In the genomic region with DNA sequence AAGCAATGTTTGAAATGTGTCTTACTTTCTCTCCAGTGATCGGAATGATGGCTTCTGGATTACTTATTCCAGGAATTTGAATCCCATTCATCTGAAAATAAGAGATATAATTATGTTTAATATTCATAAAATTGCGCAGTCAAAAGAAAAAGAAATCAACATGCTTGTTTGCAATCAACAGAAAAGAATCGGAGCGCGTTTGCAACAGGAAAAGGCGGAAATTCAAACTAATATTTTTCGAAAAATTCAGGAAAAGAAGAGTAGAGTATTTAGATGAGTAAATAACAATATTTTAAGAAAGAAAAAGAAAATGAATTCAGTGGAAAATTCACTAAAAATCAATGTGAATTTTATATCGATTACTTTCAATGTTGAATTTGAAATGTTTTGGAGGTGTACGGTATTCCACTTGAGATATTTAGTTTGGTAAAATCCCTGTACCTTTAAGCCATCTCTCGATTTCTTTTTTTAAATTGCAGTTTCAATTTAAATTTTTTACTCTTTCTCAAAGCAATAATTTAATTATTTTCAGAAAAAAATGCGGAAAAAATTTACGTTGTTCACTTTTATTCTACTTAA, we compare ENCODE assay signal across 6 worm cellular contexts.
TF ChIP-seq lines count a peak whose summit lies in the region.

TSS of gene set-17 (minus strand) at position 127 of the 579 bp plus-strand sequence.
TSS of gene T21B10.4 (plus strand) at position 533 of the 579 bp plus-strand sequence.

TF ChIP-seq in whole organism, L1 larva, 84 proteins besides CTCF, POLR2A, EP300 and RAD21 (continues in another document):
- TF ChIP-seq swsn-7 (tag; optimal IDR thresholded peaks at IDR 0.05; lab: Kevin White, UChicago) = peak; percentile 1
- peak; percentile 72 to 90 (median 85) for TF ChIP-seq dpl-1 (GFP tag; optimal IDR thresholded peaks at IDR 0.05; lab: Kevin White, UChicago)
- no peak for TF ChIP-seq egl-13 (tag; optimal IDR thresholded peaks at IDR 0.05; lab: Kevin White, UChicago)
- peak; percentile 37 for TF ChIP-seq nhr-71 (tag; optimal IDR thresholded peaks at IDR 0.05; lab: Kevin White, UChicago)
- TF ChIP-seq nhr-47 (tag; optimal IDR thresholded peaks at IDR 0.05; lab: Kevin White, UChicago) = peak; percentile 26
- TF ChIP-seq blmp-1 (tag; optimal IDR thresholded peaks at IDR 0.05; lab: Kevin White, UChicago) = peak; percentile 39
- peak; percentile 34 for TF ChIP-seq nhr-20 (tag; optimal IDR thresholded peaks at IDR 0.05; lab: Kevin White, UChicago)
- peak; percentile 24 to 67 for TF ChIP-seq lsy-2 (tag; optimal IDR thresholded peaks at IDR 0.05; lab: Kevin White, UChicago)
- no peak for TF ChIP-seq elt-3 (tag; optimal IDR thresholded peaks at IDR 0.05; lab: Kevin White, UChicago)
- TF ChIP-seq sox-4 (tag; optimal IDR thresholded peaks at IDR 0.05; lab: Kevin White, UChicago) = peak; percentile 24
- peak; percentile 76 to 94 for TF ChIP-seq lin-35 (GFP tag; optimal IDR thresholded peaks at IDR 0.05; lab: Kevin White, UChicago)
- no peak for TF ChIP-seq unc-130 (tag; optimal IDR thresholded peaks at IDR 0.05; lab: Kevin White, UChicago)
- TF ChIP-seq efl-1 (optimal IDR thresholded peaks at IDR 0.05; lab: Kevin White, UChicago) = peak; percentile 16 to 87
- peak; percentile 86 to 98 for TF ChIP-seq efl-1 (GFP tag; optimal IDR thresholded peaks at IDR 0.05 in 1 of 2; lab: Kevin White, UChicago)

TF ChIP-seq in whole organism, L2 larva, 48 proteins besides CTCF, POLR2A, EP300 and RAD21 (continues in another document):
- TF ChIP-seq lin-39 (tag; optimal IDR thresholded peaks at IDR 0.05; lab: Kevin White, UChicago) (no peak), nhr-21 (tag; optimal IDR thresholded peaks at IDR 0.05; lab: Kevin White, UChicago) (no peak), lin-11 (tag; optimal IDR thresholded peaks at IDR 0.05; lab: Kevin White, UChicago) (no peak), gmeb-1 (tag; optimal IDR thresholded peaks at IDR 0.05; lab: Kevin White, UChicago) (peak; percentile 70), crh-2 (tag; optimal IDR thresholded peaks at IDR 0.05; lab: Kevin White, UChicago) (peak; percentile 2), nhr-23 (tag; optimal IDR thresholded peaks at IDR 0.05; lab: Kevin White, UChicago) (no peak), zag-1 (tag; optimal IDR thresholded peaks at IDR 0.05; lab: Kevin White, UChicago) (no peak), C34F6.9 (tag; optimal IDR thresholded peaks at IDR 0.05; lab: Kevin White, UChicago) (peak; percentile 51), nhr-11 (tag; optimal IDR thresholded peaks at IDR 0.05; lab: Kevin White, UChicago) (no peak), sem-4 (tag; optimal IDR thresholded peaks at IDR 0.05; lab: Kevin White, UChicago) (no peak), ztf-11 (tag; optimal IDR thresholded peaks at IDR 0.05; lab: Kevin White, UChicago) (no peak), elt-3 (tag; optimal IDR thresholded peaks at IDR 0.05; lab: Kevin White, UChicago) (no peak), skn-1 (tag; optimal IDR thresholded peaks at IDR 0.05; lab: Kevin White, UChicago) (no peak), lsy-2 (tag; optimal IDR thresholded peaks at IDR 0.05; lab: Kevin White, UChicago) (peak in 1 of 2 experiments; percentile 62), unc-39 (tag; optimal IDR thresholded peaks at IDR 0.05; lab: Kevin White, UChicago) (no peak)

TF ChIP-seq in whole organism, L3 larva, 47 proteins besides CTCF, POLR2A, EP300 and RAD21 (continues in another document):
- TF ChIP-seq fos-1 (tag; optimal IDR thresholded peaks at IDR 0.05; lab: Kevin White, UChicago) = no peak
- TF ChIP-seq fkh-2 (tag; optimal IDR thresholded peaks at IDR 0.05; lab: Kevin White, UChicago) = no peak
- TF ChIP-seq fkh-10 (GFP tag; optimal IDR thresholded peaks at IDR 0.05; lab: Kevin White, UChicago) = no peak
- TF ChIP-seq elt-1 (tag; optimal IDR thresholded peaks at IDR 0.05; lab: Kevin White, UChicago) = peak; percentile 61
- TF ChIP-seq ama-1 (optimal IDR thresholded peaks at IDR 0.05; lab: Kevin White, UChicago) = no peak
- no peak for TF ChIP-seq snpc-4 (tag; optimal IDR thresholded peaks at IDR 0.05; lab: Kevin White, UChicago)
- no peak for TF ChIP-seq skn-1 (tag; optimal IDR thresholded peaks at IDR 0.05; lab: Kevin White, UChicago)
- no peak for TF ChIP-seq R02D3.7 (tag; optimal IDR thresholded peaks at IDR 0.05; lab: Kevin White, UChicago)
- peak; percentile 86 for TF ChIP-seq pha-4 (tag; optimal IDR thresholded peaks at IDR 0.05; lab: Kevin White, UChicago)
- TF ChIP-seq unc-39 (tag; optimal IDR thresholded peaks at IDR 0.05; lab: Kevin White, UChicago) = no peak
- no peak for TF ChIP-seq tbx-2 (tag; optimal IDR thresholded peaks at IDR 0.05; lab: Kevin White, UChicago)
- no peak for TF ChIP-seq ztf-4 (tag; optimal IDR thresholded peaks at IDR 0.05; lab: Kevin White, UChicago)
- no peak for TF ChIP-seq lsy-12 (tag; optimal IDR thresholded peaks at IDR 0.05; lab: Kevin White, UChicago)
- TF ChIP-seq ceh-9 (tag; optimal IDR thresholded peaks at IDR 0.05; lab: Kevin White, UChicago) = no peak
- no peak for TF ChIP-seq sea-2 (GFP tag; optimal IDR thresholded peaks at IDR 0.05; lab: Kevin White, UChicago)
- TF ChIP-seq nhr-25 (tag; optimal IDR thresholded peaks at IDR 0.05; lab: Kevin White, UChicago) = peak; percentile 7

TF ChIP-seq in whole organism, L4 larva, 104 proteins besides CTCF, POLR2A, EP300 and RAD21:
- TF ChIP-seq lsy-2 (tag; optimal IDR thresholded peaks at IDR 0.05; lab: Kevin White, UChicago) (peak in 1 of 2 experiments; percentile 39), lin-38 (GFP tag; IDR thresholded peaks at IDR 0.05; lab: Robert Waterston, UW) (peak; percentile 58), nhr-6 (tag; optimal IDR thresholded peaks at IDR 0.05; lab: Kevin White, UChicago) (peak; percentile 18), daf-16 (GFP tag; optimal IDR thresholded peaks at IDR 0.05; lab: Kevin White, UChicago) (no peak), daf-16 (tag; optimal IDR thresholded peaks at IDR 0.05; lab: Kevin White, UChicago) (peak; percentile 71), gei-8 (GFP tag; optimal IDR thresholded peaks at IDR 0.05; lab: Kevin White, UChicago) (no peak), dpl-1 (GFP tag; optimal IDR thresholded peaks at IDR 0.05; lab: Kevin White, UChicago) (peak; percentile 79)

TF ChIP-seq in whole organism, mixed stage, embryonic, 35 proteins besides CTCF, POLR2A, EP300 and RAD21 (continues in another document):
- TF ChIP-seq sem-2 (GFP tag; optimal IDR thresholded peaks at IDR 0.05; lab: Kevin White, UChicago) (no peak), ceh-43 (GFP tag; optimal IDR thresholded peaks at IDR 0.05; lab: Kevin White, UChicago) (no peak), M03D4.4 (tag; optimal IDR thresholded peaks at IDR 0.05; lab: Kevin White, UChicago) (no peak), nhr-28 (tag; optimal IDR thresholded peaks at IDR 0.05; lab: Kevin White, UChicago) (no peak), nhr-237 (tag; optimal IDR thresholded peaks at IDR 0.05; lab: Kevin White, UChicago) (no peak), nhr-12 (tag; optimal IDR thresholded peaks at IDR 0.05; lab: Kevin White, UChicago) (no peak), ceh-83 (GFP tag; optimal IDR thresholded peaks at IDR 0.05; lab: Kevin White, UChicago) (no peak), nhr-2 (tag; optimal IDR thresholded peaks at IDR 0.05; lab: Kevin White, UChicago) (no peak), tbx-8 (GFP tag; optimal IDR thresholded peaks at IDR 0.05; lab: Kevin White, UChicago) (no peak), lsy-2 (tag; optimal IDR thresholded peaks at IDR 0.05; lab: Kevin White, UChicago) (peak; percentile 29), mep-1 (tag; optimal IDR thresholded peaks at IDR 0.05; lab: Kevin White, UChicago) (no peak), unc-62 (GFP tag; optimal IDR thresholded peaks at IDR 0.05; lab: Kevin White, UChicago) (no peak), zip-8 (tag; optimal IDR thresholded peaks at IDR 0.05; lab: Kevin White, UChicago) (no peak), lin-32 (GFP tag; optimal IDR thresholded peaks at IDR 0.05; lab: Kevin White, UChicago) (no peak), mab-5 (tag; optimal IDR thresholded peaks at IDR 0.05; lab: Kevin White, UChicago) (no peak), snpc-4 (tag; optimal IDR thresholded peaks at IDR 0.05; lab: Kevin White, UChicago) (no peak), pha-4 (tag; optimal IDR thresholded peaks at IDR 0.05; lab: Kevin White, UChicago) (peak; percentile 17), mls-2 (tag; optimal IDR thresholded peaks at IDR 0.05; lab: Kevin White, UChicago) (no peak), flh-1 (GFP tag; optimal IDR thresholded peaks at IDR 0.05; lab: Kevin White, UChicago) (no peak), bed-3 (GFP tag; optimal IDR thresholded peaks at IDR 0.05; lab: Kevin White, UChicago) (no peak), ztf-11 (tag; optimal IDR thresholded peaks at IDR 0.05; lab: Kevin White, UChicago) (no peak)

TF ChIP-seq in whole organism, young adult, 124 proteins besides CTCF, POLR2A, EP300 and RAD21 (continues in another document):
- TF ChIP-seq aptf-2 (GFP tag; conservative IDR thresholded peaks at IDR 0.05; lab: Robert Waterston, UW) (no peak), let-607 (tag; optimal IDR thresholded peaks at IDR 0.05; lab: Kevin White, UChicago) (no peak), madf-8 (GFP tag; conservative IDR thresholded peaks at IDR 0.05; lab: Robert Waterston, UW) (0 out of 2 replicates have a peak, but pooled peaks have one; percentile 24), madf-6 (GFP tag; IDR thresholded peaks at IDR 0.05; lab: Robert Waterston, UW) (peak; percentile 54), nfya-1 (tag; optimal IDR thresholded peaks at IDR 0.05; lab: Kevin White, UChicago; ENCODE audit: borderline replicate concordance, insufficient read depth) (no peak), nhr-179 (tag; optimal IDR thresholded peaks at IDR 0.05; lab: Kevin White, UChicago) (no peak), chd-7 (tag; optimal IDR thresholded peaks at IDR 0.05; lab: Kevin White, UChicago) (no peak), attf-6 (GFP tag; IDR thresholded peaks at IDR 0.05; lab: Robert Waterston, UW) (no peak), efl-1 (GFP tag; optimal IDR thresholded peaks at IDR 0.05; lab: Kevin White, UChicago) (peak; percentile 25), nhr-90 (tag; optimal IDR thresholded peaks at IDR 0.05; lab: Kevin White, UChicago) (no peak), ceh-91 (GFP tag; IDR thresholded peaks at IDR 0.05; lab: Robert Waterston, UW) (no peak), lin-54 (GFP tag; optimal IDR thresholded peaks at IDR 0.05; lab: Kevin White, UChicago) (peak; percentile 80), nfya-2 (GFP tag; IDR thresholded peaks at IDR 0.05; lab: Robert Waterston, UW) (no peak), him-1 (tag; optimal IDR thresholded peaks at IDR 0.05; lab: Kevin White, UChicago) (peak; percentile 53), mcd-1 (GFP tag; IDR thresholded peaks at IDR 0.05; lab: Robert Waterston, UW) (peak; percentile 19; the same call in 1 of the 2 replicates), K12H6.12 (tag; optimal IDR thresholded peaks at IDR 0.05; lab: Kevin White, UChicago) (no peak), ceh-79 (tag; optimal IDR thresholded peaks at IDR 0.05; lab: Kevin White, UChicago) (no peak), ceh-58 (GFP tag; IDR thresholded peaks at IDR 0.05; lab: Robert Waterston, UW) (no peak), lsl-1 (GFP tag; optimal IDR thresholded peaks at IDR 0.05; lab: Kevin White, UChicago) (peak; percentile 84), sptf-2 (GFP tag; optimal IDR thresholded peaks at IDR 0.05; lab: Kevin White, UChicago) (no peak), F33H1.4 (GFP tag; IDR thresholded peaks at IDR 0.05; lab: Robert Waterston, UW) (peak; percentile 81), xnd-1 (tag; optimal IDR thresholded peaks at IDR 0.05; lab: Kevin White, UChicago) (peak; percentile 19)
